Worm (Caenorhabditis elegans) whole organism, L4 larva: ENCODE measurements around the gene rpl-42.

Experiments used
- ceh-44 ChIP-seq: fragments of 200-800 bp; sonication (Bioruptor generic); IDR thresholded peaks from 2 replicates; pipeline ENCODE4 v1.3.6; 2022; ENCODE audit warnings: missing genetic modification reagents, missing genetic modification characterization, missing compliant biosample characterization
- ces-1 ChIP-seq: fragments of 150-350 bp; sonication (generic microtip); optimal IDR thresholded peaks from 4 replicates; lab custom pipeline; 2014; ENCODE audit warnings: missing biosample characterization, missing genetic modification reagents, missing genetic modification characterization
- dpl-1 ChIP-seq: fragments of 150-350 bp; optimal IDR thresholded peaks from 2 replicates; lab custom pipeline; 2014; ENCODE audit warnings: missing biosample characterization, missing genetic modification reagents, missing genetic modification characterization
- hif-1 ChIP-seq, 2 experiments: sonication (generic microtip); optimal IDR thresholded peaks; 2 replicates each; lab custom pipeline; 2016 to 2017; ENCODE audit warnings: missing compliant biosample characterization in 2 of 2, missing genetic modification characterization in 2 of 2, missing genetic modification reagents in 2 of 2, missing genotype in 2 of 2, mild to moderate bottlenecking in 1 of 2
- lin-13 ChIP-seq: fragments of 150-350 bp; optimal IDR thresholded peaks from 2 replicates; lab custom pipeline; 2014; ENCODE audit warnings: missing biosample characterization, missing genetic modification reagents, missing genetic modification characterization
- nhr-42 ChIP-seq: fragments of 200-800 bp; sonication (Bioruptor generic); IDR thresholded peaks from 2 replicates; pipeline ENCODE4 v1.3.6; 2022; ENCODE audit warnings: missing genetic modification characterization, missing compliant biosample characterization
- nhr-77 ChIP-seq: fragments of 150-350 bp; optimal IDR thresholded peaks from 2 replicates; lab custom pipeline; 2014; ENCODE audit warnings: missing biosample characterization, missing genetic modification characterization
- pqm-1 ChIP-seq: sonication (generic microtip); optimal IDR thresholded peaks from 2 replicates; lab custom pipeline; 2017; ENCODE audit warnings: missing biosample characterization, missing genetic modification characterization
- unc-62 ChIP-seq, 3 experiments: fragments of 150-350 bp in 1 of 3; sonication (generic microtip); optimal IDR thresholded peaks in 2 of 3; peaks in 1 of 3; 1 replicate in 1 of 3; 2 replicates in 2 of 3; lab custom pipeline; 2014 to 2017; ENCODE audit warnings: missing biosample characterization in 3 of 3, missing genetic modification characterization in 3 of 3, missing genetic modification reagents in 3 of 3, missing genotype in 1 of 3

ce11 chrII:11088137-11088536, 4.4 kb upstream of the rpl-42 start:
- TF ChIP-seq nhr-42 (GFP tag; lab: Robert Waterston, UW) (no peak), lin-13 (GFP tag; lab: Kevin White, UChicago) (no peak), dpl-1 (no peak), unc-62 (GFP tag; optimal IDR thresholded peaks at IDR 0.05 in 1 of 2; lab: Kevin White, UChicago) (no peak), unc-62 (tag; optimal IDR thresholded peaks at IDR 0.05; lab: Kevin White, UChicago) (no peak), ceh-44 (no peak), pqm-1 (no peak), hif-1 (tag; optimal IDR thresholded peaks at IDR 0.05; lab: Kevin White, UChicago) (no peak), ces-1 (no peak), nhr-77 (no peak)
